Worm (Caenorhabditis elegans) whole organism, L4 larva: ENCODE results near the gene sop-2.
A peak's percentile ranks its signal among the peaks of the same experiment; 100 is the strongest.

Experiments used
- D1046.2 ChIP-seq: fragments of 200-800 bp; sonication (Bioruptor generic); IDR thresholded peaks from 2 replicates; pipeline ENCODE4 v1.3.6; 2022; ENCODE audit warnings: missing genetic modification characterization, missing compliant biosample characterization
- F26F4.8 ChIP-seq: fragments of 200-800 bp; sonication (Bioruptor generic); conservative IDR thresholded peaks from 2 replicates; pipeline ENCODE4 v1.3.6; 2022; ENCODE audit warnings: missing genetic modification characterization, missing compliant biosample characterization
- F44E2.7 ChIP-seq: fragments of 200-800 bp; sonication (Bioruptor generic); IDR thresholded peaks from 2 replicates; pipeline ENCODE4 v2.1.2; 2022; ENCODE audit warnings: missing genetic modification characterization, missing compliant biosample characterization
- Y48G9A.11 ChIP-seq: fragments of 200-800 bp; sonication (Bioruptor generic); IDR thresholded peaks from 2 replicates; pipeline ENCODE4 v1.3.6; 2022; ENCODE audit warnings: missing genetic modification reagents, missing genetic modification characterization, missing compliant biosample characterization
- Y75B8A.6 ChIP-seq: fragments of 200-800 bp; sonication (Bioruptor generic); IDR thresholded peaks from 2 replicates; pipeline ENCODE4 v1.3.6; 2022; ENCODE audit warnings: missing genetic modification reagents, missing genetic modification characterization, missing compliant biosample characterization
- ZK337.2 ChIP-seq: fragments of 200-800 bp; sonication (Bioruptor generic); IDR thresholded peaks from 2 replicates; pipeline ENCODE4 v1.3.6; 2022; ENCODE audit warnings: missing genetic modification reagents, missing genetic modification characterization, missing compliant biosample characterization
- arid-1 ChIP-seq: fragments of 200-800 bp; sonication (Bioruptor generic); conservative IDR thresholded peaks from 2 replicates; pipeline ENCODE4 v1.3.6; 2022; ENCODE audit warnings: missing genetic modification reagents, missing genetic modification characterization, missing compliant biosample characterization
- ceh-20 ChIP-seq: fragments of 200-800 bp; sonication (Bioruptor generic); IDR thresholded peaks from 2 replicates; pipeline ENCODE4 v1.3.6; 2022; ENCODE audit warnings: missing genetic modification reagents, missing genetic modification characterization, missing compliant biosample characterization
- ceh-44 ChIP-seq: fragments of 200-800 bp; sonication (Bioruptor generic); IDR thresholded peaks from 2 replicates; pipeline ENCODE4 v1.3.6; 2022; ENCODE audit warnings: missing genetic modification reagents, missing genetic modification characterization, missing compliant biosample characterization
- ceh-82 ChIP-seq: sonication (generic microtip); optimal IDR thresholded peaks from 2 replicates; lab custom pipeline; 2017; ENCODE audit warnings: missing biosample characterization, missing genetic modification characterization
- cey-2 ChIP-seq: sonication (generic microtip); optimal IDR thresholded peaks from 3 replicates; lab custom pipeline; 2017; ENCODE audit warnings: missing genetic modification characterization, mild to moderate bottlenecking, missing compliant biosample characterization, antibody characterized with exemption, borderline replicate concordance; ENCODE audit not compliant: insufficient read depth
- daf-8 ChIP-seq: fragments of 200-800 bp; sonication (Bioruptor generic); IDR thresholded peaks from 2 replicates; pipeline ENCODE4 v1.3.6; 2022; ENCODE audit warnings: missing genetic modification characterization, missing compliant biosample characterization
- dmd-6 ChIP-seq: fragments of 200-800 bp; sonication (Bioruptor generic); IDR thresholded peaks from 2 replicates; pipeline ENCODE4 v1.3.6; 2022; ENCODE audit warnings: missing genetic modification reagents, missing genetic modification characterization, missing compliant biosample characterization
- dmd-8 ChIP-seq: fragments of 200-800 bp; sonication (Bioruptor generic); IDR thresholded peaks from 2 replicates; pipeline ENCODE4 v1.3.6; 2022; ENCODE audit warnings: missing genetic modification characterization, missing compliant biosample characterization
- duxl-1 ChIP-seq: sonication (generic microtip); optimal IDR thresholded peaks from 2 replicates; lab custom pipeline; 2016; ENCODE audit warnings: mild to moderate bottlenecking, missing genetic modification characterization, moderate library complexity, missing compliant biosample characterization; ENCODE audit not compliant: poor library complexity
- dve-1 ChIP-seq: sonication (generic microtip); optimal IDR thresholded peaks from 2 replicates; lab custom pipeline; 2017; ENCODE audit warnings: antibody characterized with exemption, mild to moderate bottlenecking, missing genetic modification characterization, missing compliant biosample characterization; ENCODE audit not compliant: insufficient read depth
- egl-43 ChIP-seq: fragments of 200-800 bp; sonication (Bioruptor generic); IDR thresholded peaks from 2 replicates; pipeline ENCODE4 v1.3.6; 2022; ENCODE audit warnings: missing genetic modification reagents, missing genetic modification characterization, missing compliant biosample characterization
- fos-1 ChIP-seq: fragments of 150-350 bp; optimal IDR thresholded peaks from 2 replicates; lab custom pipeline; 2014; ENCODE audit warnings: missing biosample characterization, missing genetic modification characterization
- hif-1 ChIP-seq, 2 experiments: sonication (generic microtip); optimal IDR thresholded peaks; 2 replicates each; lab custom pipeline; 2016 to 2017; ENCODE audit warnings: missing compliant biosample characterization in 2 of 2, missing genetic modification characterization in 2 of 2, missing genetic modification reagents in 2 of 2, missing genotype in 2 of 2, mild to moderate bottlenecking in 1 of 2
- hlh-11 ChIP-seq: fragments of 200-800 bp; sonication (Bioruptor generic); optimal IDR thresholded peaks from 2 replicates; lab custom pipeline; 2018; ENCODE audit warnings: mild to moderate bottlenecking, missing genetic modification characterization, missing compliant biosample characterization
- lim-7 ChIP-seq: fragments of 200-800 bp; sonication (Bioruptor generic); IDR thresholded peaks from 2 replicates; pipeline ENCODE4 v1.3.6; 2022; ENCODE audit warnings: missing genetic modification characterization, missing compliant biosample characterization
- lin-38 ChIP-seq: fragments of 200-800 bp; sonication (Bioruptor generic); IDR thresholded peaks from 2 replicates; pipeline ENCODE4 v1.3.6; 2022; ENCODE audit warnings: missing genetic modification reagents, missing genetic modification characterization, missing compliant biosample characterization
- madf-9 ChIP-seq: fragments of 200-800 bp; sonication (Bioruptor generic); conservative IDR thresholded peaks from 2 replicates; pipeline ENCODE4 v1.3.6; 2022; ENCODE audit warnings: missing genetic modification reagents, missing genetic modification characterization, missing compliant biosample characterization
- mes-2 ChIP-seq: sonication (generic microtip); optimal IDR thresholded peaks from 2 replicates; lab custom pipeline; 2016; ENCODE audit warnings: missing genotype, mild to moderate bottlenecking, missing genetic modification characterization, missing compliant biosample characterization; ENCODE audit not compliant: poor library complexity, severe bottlenecking
- mxl-3 ChIP-seq: fragments of 200-800 bp; sonication (Bioruptor generic); optimal IDR thresholded peaks from 2 replicates; lab custom pipeline; 2018; ENCODE audit warnings: mild to moderate bottlenecking, missing genetic modification characterization, missing compliant biosample characterization
- nhr-11 ChIP-seq: fragments of 150-350 bp; optimal IDR thresholded peaks from 2 replicates; lab custom pipeline; 2014; ENCODE audit warnings: missing biosample characterization, missing genetic modification characterization
- nhr-237 ChIP-seq: sonication (generic microtip); optimal IDR thresholded peaks from 2 replicates; lab custom pipeline; 2017; ENCODE audit warnings: missing biosample characterization, missing genetic modification characterization
- nhr-42 ChIP-seq: fragments of 200-800 bp; sonication (Bioruptor generic); IDR thresholded peaks from 2 replicates; pipeline ENCODE4 v1.3.6; 2022; ENCODE audit warnings: missing genetic modification characterization, missing compliant biosample characterization
- nhr-48 ChIP-seq: sonication (generic microtip); optimal IDR thresholded peaks from 2 replicates; lab custom pipeline; 2016; ENCODE audit warnings: mild to moderate bottlenecking, missing genetic modification characterization, missing compliant biosample characterization
- pha-4 ChIP-seq, 2 experiments: fragments of 150-350 bp in 1 of 2; fragments of 200-800 bp in 1 of 2; sonication (Bioruptor generic) in 1 of 2; IDR thresholded peaks in 1 of 2; optimal IDR thresholded peaks in 1 of 2; 2 replicates each; pipeline versions ENCODE4 v1.3.6 to Lab custom; 2014 to 2022; ENCODE audit warnings: missing genetic modification characterization in 2 of 2, missing genetic modification reagents in 2 of 2, missing biosample characterization in 1 of 2, missing compliant biosample characterization in 1 of 2
- set-16 ChIP-seq: fragments of 200-800 bp; sonication (Bioruptor generic); IDR thresholded peaks from 2 replicates; pipeline ENCODE4 v1.3.6; 2022; ENCODE audit warnings: missing genetic modification reagents, missing genetic modification characterization, missing compliant biosample characterization
- snpc-1.2 ChIP-seq: fragments of 200-800 bp; sonication (Bioruptor generic); IDR thresholded peaks from 2 replicates; pipeline ENCODE4 v1.3.6; 2022; ENCODE audit warnings: missing genetic modification reagents, missing genetic modification characterization, missing compliant biosample characterization
- vab-7 ChIP-seq: fragments of 200-800 bp; sonication (Bioruptor generic); IDR thresholded peaks from 2 replicates; pipeline ENCODE4 v1.3.6; 2022; ENCODE audit warnings: missing genetic modification reagents, missing genetic modification characterization, missing compliant biosample characterization
- zfp-2 ChIP-seq: sonication (generic microtip); optimal IDR thresholded peaks from 2 replicates; lab custom pipeline; 2016; ENCODE audit warnings: mild to moderate bottlenecking, missing genetic modification characterization, missing compliant biosample characterization
- zip-11 ChIP-seq: fragments of 200-800 bp; sonication (Bioruptor generic); IDR thresholded peaks from 2 replicates; pipeline ENCODE4 v1.3.6; 2022; ENCODE audit warnings: missing genetic modification characterization, missing compliant biosample characterization
- zip-2 ChIP-seq: fragments of 150-350 bp; optimal IDR thresholded peaks from 2 replicates; lab custom pipeline; 2014; ENCODE audit warnings: missing biosample characterization, missing genetic modification characterization

Gene sop-2

ce11 chrII:12353816-12354215 lies 14.1 kb downstream of the sop-2 start (continued):
- TF ChIP-seq nhr-237 (no peak), dve-1 (peak; percentile 16), dmd-8 (no peak), zip-2 (tag; lab: Kevin White, UChicago) (no peak), zip-11 (GFP tag; lab: Robert Waterston, UW) (no peak), daf-8 (GFP tag; lab: Robert Waterston, UW) (no peak)
- TF ChIP-seq, all 104 proteins: peak for 5

- no peak for TF ChIP-seq hlh-11 (tag; lab: Kevin White, UChicago)
- 0 out of 2 replicates have a peak, but pooled peaks have one; percentile 29 for TF ChIP-seq madf-9
- TF ChIP-seq vab-7 (GFP tag; lab: Robert Waterston, UW) = peak; percentile 54; the same call in 1 of the 2 replicates
- TF ChIP-seq cey-2 (tag; lab: Kevin White, UChicago) = no peak
- TF ChIP-seq snpc-1.2 (GFP tag; lab: Robert Waterston, UW) = peak; percentile 20; the same call in 1 of the 2 replicates
- TF ChIP-seq fos-1 (tag; lab: Kevin White, UChicago) = no peak
- TF ChIP-seq Y48G9A.11 = peak; percentile 48; the same call in 1 of the 2 replicates
- TF ChIP-seq arid-1 (GFP tag; lab: Robert Waterston, UW) = 0 out of 2 replicates have a peak, but pooled peaks have one; percentile 11
- TF ChIP-seq lim-7 (GFP tag; lab: Robert Waterston, UW) = peak; percentile 80; the same call in 1 of the 2 replicates
- TF ChIP-seq Y75B8A.6 (GFP tag; lab: Robert Waterston, UW) = no peak
- 0 out of 2 replicates have a peak, but pooled peaks have one; percentile 36 for TF ChIP-seq ZK337.2 (GFP tag; lab: Robert Waterston, UW)
- no peak for TF ChIP-seq nhr-42 (GFP tag; lab: Robert Waterston, UW)
- TF ChIP-seq egl-43 (GFP tag; lab: Robert Waterston, UW) = peak; percentile 74
- 0 out of 2 replicates have a peak, but pooled peaks have one; percentile 13 for TF ChIP-seq F44E2.7 (GFP tag; lab: Robert Waterston, UW)
- no peak for TF ChIP-seq zip-11 (GFP tag; lab: Robert Waterston, UW)
- no peak for TF ChIP-seq dmd-6 (GFP tag; lab: Robert Waterston, UW)
- no peak for TF ChIP-seq D1046.2
- peak; percentile 21 for TF ChIP-seq duxl-1 (tag; lab: Kevin White, UChicago)
- peak; percentile 46 for TF ChIP-seq mes-2 (tag; lab: Kevin White, UChicago)
- TF ChIP-seq ceh-44 = 0 out of 2 replicates have a peak, but pooled peaks have one; percentile 12
- TF ChIP-seq F26F4.8 = 0 out of 2 replicates have a peak, but pooled peaks have one; percentile 44
- TF ChIP-seq lin-38 (GFP tag; lab: Robert Waterston, UW) = peak; percentile 46
- TF ChIP-seq pha-4 (GFP tag; IDR thresholded peaks at IDR 0.05; lab: Robert Waterston, UW) = peak; percentile 35; the same call in 1 of the 2 replicates
- TF ChIP-seq pha-4 (tag; optimal IDR thresholded peaks at IDR 0.05; lab: Kevin White, UChicago) = no peak
Measured at ce11 chrII:12362262-12362661, 22.5 kb downstream of the sop-2 start.

- TF ChIP-seq zfp-2 (tag; lab: Kevin White, UChicago) (no peak), hif-1 (tag; optimal IDR thresholded peaks at IDR 0.05; lab: Kevin White, UChicago) (peak in 1 of 2 experiments; percentile 16), mxl-3 (no peak), ceh-20 (GFP tag; lab: Robert Waterston, UW) (no peak), nhr-48 (no peak), set-16 (peak; percentile 66), nhr-11 (tag; lab: Kevin White, UChicago) (no peak), ceh-82 (no peak), madf-9 (no peak), lim-7 (GFP tag; lab: Robert Waterston, UW) (no peak)
Measured at ce11 chrII:12369202-12369601, 29.5 kb downstream of the sop-2 start.
